Fruit fly (Drosophila melanogaster) whole organism, adult: ENCODE results near the gene hwt.

ENCODE experiments used
- CG11617 ChIP-seq: fragments of 200-800 bp; sonication (Bioruptor generic); optimal IDR thresholded peaks from 2 replicates; lab custom pipeline; 2017; ENCODE audit warnings: mild to moderate bottlenecking, missing biosample characterization, missing genetic modification reagents, missing genetic modification characterization
- CG12768 ChIP-seq: fragments of 200-800 bp; sonication (Bioruptor generic); optimal IDR thresholded peaks from 2 replicates; lab custom pipeline; 2017; ENCODE audit warnings: missing biosample characterization, missing genetic modification characterization, mild to moderate bottlenecking, moderate library complexity, missing genetic modification reagents
- CG14711 ChIP-seq: fragments of 200-800 bp; sonication (Bioruptor generic); optimal IDR thresholded peaks from 2 replicates; lab custom pipeline; 2018; ENCODE audit warnings: missing biosample characterization, mild to moderate bottlenecking, missing genetic modification characterization, moderate library complexity
- CG1620 ChIP-seq: fragments of 200-800 bp; sonication (Bioruptor generic); optimal IDR thresholded peaks from 2 replicates; lab custom pipeline; 2016; ENCODE audit warnings: missing biosample characterization, missing genetic modification characterization
- CG33017 ChIP-seq: fragments of 200-800 bp; sonication (Bioruptor generic); optimal IDR thresholded peaks from 2 replicates; lab custom pipeline; 2018; ENCODE audit warnings: missing biosample characterization, mild to moderate bottlenecking, missing genetic modification characterization, moderate library complexity
- CG5204 ChIP-seq: fragments of 200-800 bp; sonication (Bioruptor generic); optimal IDR thresholded peaks from 2 replicates; lab custom pipeline; 2016; ENCODE audit warnings: missing biosample characterization, missing genetic modification characterization
- CG7045 ChIP-seq: fragments of 200-800 bp; sonication (Bioruptor generic); optimal IDR thresholded peaks from 2 replicates; lab custom pipeline; 2017; ENCODE audit warnings: missing biosample characterization, mild to moderate bottlenecking, missing genetic modification characterization
- CG7101 ChIP-seq: fragments of 200-800 bp; sonication (Bioruptor generic); optimal IDR thresholded peaks from 2 replicates; lab custom pipeline; 2018; ENCODE audit warnings: missing biosample characterization, mild to moderate bottlenecking, missing genetic modification characterization, moderate library complexity
- Clk ChIP-seq: fragments of 200-800 bp; sonication (Bioruptor generic); optimal IDR thresholded peaks from 2 replicates; lab custom pipeline; 2017; ENCODE audit warnings: missing biosample characterization, missing genetic modification characterization
- Crg-1 ChIP-seq: fragments of 200-800 bp; sonication (Bioruptor generic); optimal IDR thresholded peaks from 2 replicates; lab custom pipeline; 2016; ENCODE audit warnings: missing biosample characterization, missing genetic modification characterization
- Hr96 ChIP-seq: fragments of 200-800 bp; sonication (Bioruptor generic); optimal IDR thresholded peaks from 2 replicates; lab custom pipeline; 2016; ENCODE audit warnings: missing biosample characterization, missing genetic modification characterization
- Mnt ChIP-seq: fragments of 200-800 bp; sonication (Bioruptor generic); optimal IDR thresholded peaks from 2 replicates; lab custom pipeline; 2016; ENCODE audit warnings: missing biosample characterization, mild to moderate bottlenecking, missing genetic modification characterization
- bab1 ChIP-seq: fragments of 200-800 bp; sonication (Bioruptor generic); optimal IDR thresholded peaks from 3 replicates; lab custom pipeline; 2019; ENCODE audit warnings: missing biosample characterization, mild to moderate bottlenecking, missing genetic modification characterization, moderate library complexity
- cic ChIP-seq: fragments of 200-800 bp; sonication (Bioruptor generic); optimal IDR thresholded peaks from 2 replicates; lab custom pipeline; 2017; ENCODE audit warnings: missing biosample characterization, mild to moderate bottlenecking, missing genetic modification characterization, moderate library complexity
- cnc ChIP-seq, 2 experiments: fragments of >200 bp; optimal IDR thresholded peaks; 2 replicates each; lab custom pipeline; 2017
- kay ChIP-seq: fragments of 200-800 bp; sonication (Bioruptor generic); peaks from one replicate; lab custom pipeline; 2016; ENCODE audit warnings: missing biosample characterization, missing genetic modification characterization, borderline replicate concordance
- ovo ChIP-seq: fragments of 200-800 bp; sonication (Bioruptor generic); optimal IDR thresholded peaks from 2 replicates; lab custom pipeline; 2016; ENCODE audit warnings: missing biosample characterization, missing genetic modification characterization
- pad ChIP-seq: fragments of 200-800 bp; sonication (Bioruptor generic); optimal IDR thresholded peaks from 3 replicates; lab custom pipeline; 2017; ENCODE audit warnings: missing biosample characterization, missing genetic modification characterization, mild to moderate bottlenecking, moderate library complexity, missing genetic modification reagents
- tj ChIP-seq: fragments of 200-800 bp; sonication (Bioruptor generic); optimal IDR thresholded peaks from 3 replicates; lab custom pipeline; 2017; ENCODE audit warnings: missing biosample characterization, mild to moderate bottlenecking, missing genetic modification characterization, moderate library complexity
- toe ChIP-seq: fragments of 200-800 bp; sonication (Bioruptor generic); optimal IDR thresholded peaks from 2 replicates; lab custom pipeline; 2016; ENCODE audit warnings: missing biosample characterization, missing genetic modification characterization

hwt gene

dm6 chrX:12600802-12601793 lies 32.8 kb upstream of the hwt start:
- TF ChIP-seq CG11617 (GFP tag; lab: Kevin White, UChicago) (peak; percentile 18), cnc (optimal IDR thresholded peaks at IDR 0.05; lab: Kevin White, UChicago) (no peak), Clk (GFP tag; lab: Kevin White, UChicago) (no peak), CG7101 (tag; lab: Kevin White, UChicago) (peak; percentile 49), pad (GFP tag; lab: Kevin White, UChicago) (peak; percentile 80), CG33017 (tag; lab: Kevin White, UChicago) (peak; percentile 23), CG5204 (GFP tag; lab: Kevin White, UChicago) (no peak), CG12768 (peak; percentile 25), toe (GFP tag; lab: Kevin White, UChicago) (no peak), Mnt (GFP tag; lab: Kevin White, UChicago) (peak; percentile 15), cic (GFP tag; lab: Kevin White, UChicago) (peak; percentile 56), CG14711 (peak; percentile 3), tj (GFP tag; lab: Kevin White, UChicago) (peak; percentile 14)

DNA sequence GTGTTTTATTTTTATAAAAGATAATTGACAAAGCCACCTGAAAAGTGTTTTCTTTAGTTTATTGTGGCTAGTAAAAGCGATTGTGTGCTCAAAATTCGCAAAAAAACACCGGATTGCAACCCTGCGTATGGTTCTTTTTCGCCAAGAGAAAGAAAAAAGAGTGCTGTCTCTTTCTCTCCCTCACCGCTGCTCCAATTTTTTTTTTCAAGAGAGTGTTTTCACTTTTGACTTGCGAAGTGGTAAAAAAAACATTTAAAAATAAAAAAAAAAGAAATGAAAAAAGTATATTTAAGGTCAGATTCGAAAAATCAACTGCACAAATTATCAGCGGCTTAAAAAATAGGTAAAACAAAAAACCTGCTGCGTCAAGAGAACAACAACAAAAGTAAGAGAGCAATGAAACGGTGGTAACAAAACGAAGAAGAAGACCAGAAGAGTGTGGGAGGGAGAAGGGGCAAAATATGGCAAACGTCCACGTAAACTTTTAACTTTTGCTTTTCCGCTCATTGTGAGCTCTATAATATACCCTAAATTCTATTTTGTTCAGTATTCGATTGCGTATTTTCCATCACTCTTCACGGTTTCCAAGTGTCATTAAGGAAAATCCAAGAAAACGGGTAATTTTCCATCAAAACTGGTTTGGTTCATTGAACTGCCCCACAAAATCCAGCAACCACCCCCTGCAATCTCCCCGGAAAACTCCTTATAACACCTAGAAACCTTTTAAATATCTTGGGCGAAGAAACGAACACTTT lies 28.3 kb upstream of the hwt start:
- TF ChIP-seq cnc (optimal IDR thresholded peaks at IDR 0.05; lab: Kevin White, UChicago) = no peak
- TF ChIP-seq bab1 (GFP tag; lab: Kevin White, UChicago) = no peak
- no peak for TF ChIP-seq pad (GFP tag; lab: Kevin White, UChicago)
- TF ChIP-seq tj (GFP tag; lab: Kevin White, UChicago) = peak; percentile 46
- peak; percentile 34 for TF ChIP-seq CG12768
- peak; percentile 22 for TF ChIP-seq ovo
- peak; percentile 14 for TF ChIP-seq cic (GFP tag; lab: Kevin White, UChicago)
- no peak for TF ChIP-seq Crg-1 (GFP tag; lab: Kevin White, UChicago)
- TF ChIP-seq CG1620 (GFP tag; lab: Kevin White, UChicago) = peak; percentile 41
- no peak for TF ChIP-seq kay
- peak; percentile 26 for TF ChIP-seq Mnt (GFP tag; lab: Kevin White, UChicago)

DNA sequence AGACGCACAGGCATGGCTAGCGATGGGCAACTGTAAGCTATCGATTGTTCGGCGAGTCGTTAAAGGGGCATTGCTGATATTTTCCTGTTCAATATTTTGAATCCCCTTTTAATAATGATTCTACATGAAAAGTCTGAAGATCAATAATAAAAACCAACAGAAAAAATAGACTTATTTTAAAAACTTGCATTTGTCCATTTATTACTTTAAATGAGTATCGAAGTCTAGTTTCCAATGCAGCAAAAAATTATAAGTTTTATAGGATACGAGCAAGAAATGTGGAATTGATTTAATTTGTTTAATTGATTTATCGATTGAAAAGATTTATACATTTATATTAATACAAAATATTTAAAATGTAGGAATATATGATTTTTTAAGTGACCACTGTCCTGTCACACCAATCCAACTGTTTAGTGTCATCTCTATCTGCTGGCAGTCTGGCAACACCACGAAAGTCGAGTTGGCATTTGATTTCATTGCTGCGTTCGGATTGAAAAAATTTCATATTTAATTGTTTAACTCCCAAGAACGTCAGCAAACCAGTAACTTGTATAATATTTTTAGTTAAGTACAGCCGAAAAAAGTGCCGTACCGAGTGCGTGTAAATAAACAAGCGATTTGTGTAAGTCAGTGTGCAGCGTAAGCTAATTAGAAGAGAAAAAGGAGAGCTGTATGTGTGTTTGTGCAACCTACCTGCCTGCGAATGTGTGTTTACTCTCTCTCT lies 27.5 kb upstream of the hwt start, which contains the start of the genes CG1824 and Sec16:
TSS of gene CG1824 (minus strand) at position 15 of the 727 bp plus-strand sequence.
TSS of gene Sec16 (plus strand) at position 438 of the 727 bp plus-strand sequence.
- peak; percentile 60 for TF ChIP-seq ovo
- peak; percentile 61 for TF ChIP-seq CG7101 (tag; lab: Kevin White, UChicago)
- no peak for TF ChIP-seq cic (GFP tag; lab: Kevin White, UChicago)
- TF ChIP-seq toe (GFP tag; lab: Kevin White, UChicago) = peak; percentile 66
- TF ChIP-seq CG1620 (GFP tag; lab: Kevin White, UChicago) = peak; percentile 45
- no peak for TF ChIP-seq Mnt (GFP tag; lab: Kevin White, UChicago)
- TF ChIP-seq CG14711 = peak; percentile 31
- TF ChIP-seq Hr96 (GFP tag; lab: Kevin White, UChicago) = no peak
- no peak for TF ChIP-seq bab1 (GFP tag; lab: Kevin White, UChicago)
- peak; percentile 69 for TF ChIP-seq CG11617 (GFP tag; lab: Kevin White, UChicago)
- peak; percentile 15 for TF ChIP-seq CG7045
- no peak for TF ChIP-seq Clk (GFP tag; lab: Kevin White, UChicago)
- TF ChIP-seq pad (GFP tag; lab: Kevin White, UChicago) = peak; percentile 67
- no peak for TF ChIP-seq cnc (optimal IDR thresholded peaks at IDR 0.05; lab: Kevin White, UChicago)
- peak; percentile 12 for TF ChIP-seq Crg-1 (GFP tag; lab: Kevin White, UChicago)
- TF ChIP-seq kay = no peak
- no peak for TF ChIP-seq CG12768
- no peak for TF ChIP-seq CG5204 (GFP tag; lab: Kevin White, UChicago)
- no peak for TF ChIP-seq CG33017 (tag; lab: Kevin White, UChicago)
- TF ChIP-seq tj (GFP tag; lab: Kevin White, UChicago) = peak; percentile 68

DNA sequence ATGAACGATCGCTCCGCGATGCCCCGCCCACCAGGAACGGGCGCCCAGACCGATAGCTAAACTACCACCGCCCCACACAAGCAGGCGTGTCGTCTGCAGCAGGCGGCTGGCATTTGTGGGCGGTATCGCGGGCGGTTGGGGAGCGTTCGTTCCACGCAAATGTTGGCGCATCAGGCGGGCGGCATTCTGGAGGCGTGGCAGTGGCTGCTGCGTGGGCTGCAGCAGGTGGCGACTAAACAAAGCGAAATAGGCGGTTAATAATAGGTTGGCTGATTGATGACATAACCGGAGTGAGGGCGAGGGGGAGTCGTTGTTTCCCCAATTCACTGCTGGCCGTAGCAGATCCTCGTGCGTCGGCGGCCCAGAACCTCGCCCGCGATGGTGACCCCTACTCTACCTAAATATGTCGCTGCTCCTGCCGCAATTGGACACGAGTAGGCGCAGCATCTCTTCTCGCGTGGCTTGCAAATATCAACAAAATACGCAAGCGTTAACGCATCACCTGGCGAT lies 26.9 kb upstream of the hwt start:
- TF ChIP-seq Mnt (GFP tag; lab: Kevin White, UChicago) (peak; percentile 62), Crg-1 (GFP tag; lab: Kevin White, UChicago) (no peak)

DNA sequence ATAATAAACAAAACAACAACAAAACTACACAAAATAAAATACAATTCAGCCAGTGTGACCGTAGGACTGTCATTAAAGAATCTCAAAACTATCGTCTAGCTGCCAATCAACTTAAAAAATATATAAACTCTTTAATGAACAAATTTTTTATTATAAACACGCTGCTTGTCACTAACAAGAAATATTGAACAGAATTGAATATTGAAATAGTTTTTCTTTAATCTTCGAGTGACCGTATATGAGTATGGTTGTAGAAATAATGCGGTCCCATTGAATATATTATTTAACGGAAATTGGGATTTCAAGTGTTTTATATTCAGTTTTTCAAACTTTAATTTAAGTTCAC lies 23.8 kb upstream of the hwt start, which contains the start of gene LIMK1:
TSS of gene LIMK1 (minus strand) at position 73 of the 346 bp plus-strand sequence.
- TF ChIP-seq CG33017 (tag; lab: Kevin White, UChicago) (no peak), ovo (no peak), Crg-1 (GFP tag; lab: Kevin White, UChicago) (no peak), Hr96 (GFP tag; lab: Kevin White, UChicago) (no peak), CG14711 (peak; percentile 54), pad (GFP tag; lab: Kevin White, UChicago) (no peak), cnc (optimal IDR thresholded peaks at IDR 0.05; lab: Kevin White, UChicago) (no peak), toe (GFP tag; lab: Kevin White, UChicago) (no peak), kay (no peak), cic (GFP tag; lab: Kevin White, UChicago) (no peak), tj (GFP tag; lab: Kevin White, UChicago) (no peak), bab1 (GFP tag; lab: Kevin White, UChicago) (peak; percentile 32), CG7045 (no peak), CG11617 (GFP tag; lab: Kevin White, UChicago) (no peak), Mnt (GFP tag; lab: Kevin White, UChicago) (no peak), CG7101 (tag; lab: Kevin White, UChicago) (no peak), CG1620 (GFP tag; lab: Kevin White, UChicago) (no peak), Clk (GFP tag; lab: Kevin White, UChicago) (no peak)
